Fruit fly (Drosophila melanogaster) whole organism, embryonic: ENCODE data around the gene CG34357.

Experiments used
- ATbp ChIP-seq: fragments of 200-800 bp; sonication (Bioruptor generic); optimal IDR thresholded peaks from 2 replicates; lab custom pipeline; 2017; ENCODE audit warnings: missing biosample characterization, mild to moderate bottlenecking, missing genetic modification characterization, missing genetic modification reagents
- Blimp-1 ChIP-seq: fragments of 200-800 bp; sonication (Bioruptor generic); optimal IDR thresholded peaks from 3 replicates; lab custom pipeline; 2018; ENCODE audit warnings: missing biosample characterization, missing genetic modification characterization, mild to moderate bottlenecking, moderate library complexity, missing genetic modification reagents
- BtbVII ChIP-seq: fragments of 200-800 bp; sonication (Bioruptor generic); optimal IDR thresholded peaks from 3 replicates; lab custom pipeline; 2017; ENCODE audit warnings: missing biosample characterization, mild to moderate bottlenecking, missing genetic modification characterization
- CG11504 ChIP-seq: fragments of 200-800 bp; sonication (Bioruptor generic); optimal IDR thresholded peaks from 3 replicates; lab custom pipeline; 2019; ENCODE audit warnings: missing biosample characterization, mild to moderate bottlenecking, missing genetic modification characterization, moderate library complexity
- CG12769 ChIP-seq: fragments of 200-800 bp; sonication (Bioruptor generic); optimal IDR thresholded peaks from 2 replicates; lab custom pipeline; 2019; ENCODE audit warnings: missing biosample characterization, mild to moderate bottlenecking, missing genetic modification characterization, moderate library complexity
- CG13775 ChIP-seq: fragments of 200-800 bp; sonication (Bioruptor generic); optimal IDR thresholded peaks from 3 replicates; lab custom pipeline; 2017; ENCODE audit warnings: missing biosample characterization, mild to moderate bottlenecking, missing genetic modification characterization
- CG15514 ChIP-seq: fragments of 200-800 bp; sonication (Bioruptor generic); optimal IDR thresholded peaks from 3 replicates; lab custom pipeline; 2017; ENCODE audit warnings: missing biosample characterization, missing genetic modification characterization, mild to moderate bottlenecking, moderate library complexity, missing genetic modification reagents
- CG2120 ChIP-seq: fragments of 200-800 bp; sonication (Bioruptor generic); optimal IDR thresholded peaks from 3 replicates; lab custom pipeline; 2016; ENCODE audit warnings: missing biosample characterization, missing genetic modification characterization
- CG2129 ChIP-seq: fragments of 200-800 bp; sonication (Bioruptor generic); IDR thresholded peaks from 2 replicates; pipeline ENCODE4 v1.3.6; 2022; ENCODE audit warnings: missing biosample characterization, missing genetic modification characterization; ENCODE audit not compliant: partially characterized antibody
- CG2199 ChIP-seq: fragments of 200-800 bp; sonication (Bioruptor generic); IDR thresholded peaks from 3 replicates; pipeline ENCODE4 v1.3.6; 2022; ENCODE audit warnings: missing biosample characterization, missing genetic modification characterization
- CG2678 ChIP-seq: fragments of 200-800 bp; sonication (Bioruptor generic); optimal IDR thresholded peaks from 3 replicates; lab custom pipeline; 2019; ENCODE audit warnings: missing biosample characterization, mild to moderate bottlenecking, missing genetic modification characterization, moderate library complexity
- CG2712 ChIP-seq: fragments of 200-800 bp; optimal IDR thresholded peaks from 3 replicates; lab custom pipeline; 2019; ENCODE audit warnings: missing biosample characterization, mild to moderate bottlenecking, missing genetic modification characterization, moderate library complexity
- CG3407 ChIP-seq: fragments of 200-800 bp; sonication (Bioruptor generic); optimal IDR thresholded peaks from 2 replicates; lab custom pipeline; 2018; ENCODE audit warnings: missing biosample characterization, mild to moderate bottlenecking, missing genetic modification characterization
- CG3995 ChIP-seq: fragments of 200-800 bp; sonication (Bioruptor generic); optimal IDR thresholded peaks from 3 replicates; lab custom pipeline; 2016; ENCODE audit warnings: missing biosample characterization, missing genetic modification characterization
- CG4328 ChIP-seq: fragments of 200-800 bp; sonication (Bioruptor generic); optimal IDR thresholded peaks from 3 replicates; lab custom pipeline; 2017; ENCODE audit warnings: missing biosample characterization, missing genetic modification reagents, missing genetic modification characterization
- CG4854 ChIP-seq: fragments of 200-800 bp; sonication (Bioruptor generic); optimal IDR thresholded peaks from 2 replicates; lab custom pipeline; 2016; ENCODE audit warnings: missing biosample characterization, missing genetic modification characterization, inconsistent platforms
- CG6175 ChIP-seq: fragments of 200-800 bp; sonication (Bioruptor generic); IDR thresholded peaks from 3 replicates; pipeline ENCODE4 v1.3.6; 2022; ENCODE audit warnings: missing biosample characterization, missing genetic modification characterization
- CG7271 ChIP-seq: fragments of 200-800 bp; sonication (Bioruptor generic); optimal IDR thresholded peaks from 2 replicates; lab custom pipeline; 2018; ENCODE audit warnings: missing biosample characterization, mild to moderate bottlenecking, missing genetic modification characterization, moderate library complexity
- CG8924 ChIP-seq: fragments of 200-800 bp; optimal IDR thresholded peaks from 3 replicates; lab custom pipeline; 2019; ENCODE audit warnings: missing biosample characterization, mild to moderate bottlenecking, missing genetic modification characterization, moderate library complexity
- D19A ChIP-seq: fragments of 200-800 bp; optimal IDR thresholded peaks from 3 replicates; lab custom pipeline; 2019; ENCODE audit warnings: missing biosample characterization, mild to moderate bottlenecking, missing genetic modification characterization, moderate library complexity
- Ets65A ChIP-seq: fragments of 200-800 bp; sonication (Bioruptor generic); peaks from one replicate; lab custom pipeline; 2016; ENCODE audit warnings: missing biosample characterization, missing genetic modification characterization
- Hey ChIP-seq: fragments of 200-800 bp; sonication (Bioruptor generic); optimal IDR thresholded peaks from 3 replicates; lab custom pipeline; 2018; ENCODE audit warnings: missing biosample characterization, mild to moderate bottlenecking, missing genetic modification characterization
- Hmr ChIP-seq: fragments of 200-800 bp; sonication (Bioruptor generic); optimal IDR thresholded peaks from 3 replicates; lab custom pipeline; 2017; ENCODE audit warnings: mild to moderate bottlenecking, missing biosample characterization, missing genetic modification reagents, missing genetic modification characterization
- Hsf ChIP-seq: fragments of 200-800 bp; sonication (Bioruptor generic); optimal IDR thresholded peaks from 3 replicates; lab custom pipeline; 2016; ENCODE audit warnings: missing biosample characterization, missing genetic modification characterization
- Sry-β ChIP-seq: fragments of 200-800 bp; sonication (Bioruptor generic); optimal IDR thresholded peaks from 2 replicates; lab custom pipeline; 2018; ENCODE audit warnings: missing biosample characterization, mild to moderate bottlenecking, missing genetic modification characterization, moderate library complexity
- ara ChIP-seq: fragments of 200-800 bp; sonication (Bioruptor generic); IDR thresholded peaks from 2 replicates; pipeline ENCODE4 v1.3.6; 2022; ENCODE audit warnings: missing biosample characterization, missing genetic modification characterization
- cad ChIP-seq: fragments of >200 bp; optimal IDR thresholded peaks from 2 replicates; lab custom pipeline; 2017; ENCODE audit warnings: missing biosample characterization, missing genetic modification characterization
- caup ChIP-seq: fragments of 200-800 bp; sonication (Bioruptor generic); optimal IDR thresholded peaks from 3 replicates; lab custom pipeline; 2017; ENCODE audit warnings: missing biosample characterization, mild to moderate bottlenecking, missing genetic modification characterization, moderate library complexity; ENCODE audit not compliant: severe bottlenecking
- cwo ChIP-seq: fragments of 200-800 bp; sonication (Bioruptor generic); optimal IDR thresholded peaks from 3 replicates; lab custom pipeline; 2017; ENCODE audit warnings: missing biosample characterization, missing genetic modification characterization, mild to moderate bottlenecking, moderate library complexity, missing genetic modification reagents
- dan ChIP-seq: fragments of 200-800 bp; sonication (Bioruptor generic); IDR thresholded peaks from 2 replicates; pipeline ENCODE4 v1.3.6; 2022; ENCODE audit warnings: missing biosample characterization, missing genetic modification characterization
- dmrt11E ChIP-seq: fragments of 200-800 bp; sonication (Bioruptor generic); optimal IDR thresholded peaks from 3 replicates; lab custom pipeline; 2018; ENCODE audit warnings: missing biosample characterization, mild to moderate bottlenecking, missing genetic modification characterization, moderate library complexity
- ftz-f1 ChIP-seq: fragments of 200-800 bp; sonication (Bioruptor generic); optimal IDR thresholded peaks from 2 replicates; lab custom pipeline; 2016; ENCODE audit warnings: missing biosample characterization, missing genetic modification characterization
- gsb-n ChIP-seq: fragments of 200-800 bp; sonication (Bioruptor generic); optimal IDR thresholded peaks from 3 replicates; lab custom pipeline; 2018; ENCODE audit warnings: missing biosample characterization, mild to moderate bottlenecking, missing genetic modification characterization
- lab ChIP-seq: fragments of 200-800 bp; sonication (Bioruptor generic); optimal IDR thresholded peaks from 3 replicates; lab custom pipeline; 2017; ENCODE audit warnings: missing biosample characterization, missing genetic modification characterization, mild to moderate bottlenecking, moderate library complexity, missing genetic modification reagents
- lilli ChIP-seq: fragments of 200-800 bp; sonication (Bioruptor generic); optimal IDR thresholded peaks from 3 replicates; lab custom pipeline; 2016; ENCODE audit warnings: missing biosample characterization, missing genetic modification characterization
- mld ChIP-seq: fragments of 200-800 bp; sonication (Bioruptor generic); IDR thresholded peaks from 3 replicates; pipeline ENCODE4 v1.3.6; 2022; ENCODE audit warnings: missing biosample characterization, missing genetic modification characterization; ENCODE audit not compliant: partially characterized antibody
- nom ChIP-seq: fragments of 200-800 bp; sonication (Bioruptor generic); optimal IDR thresholded peaks from 2 replicates; lab custom pipeline; 2017; ENCODE audit warnings: missing biosample characterization, missing genetic modification characterization, mild to moderate bottlenecking, moderate library complexity, missing genetic modification reagents
- oc ChIP-seq: fragments of 200-800 bp; sonication (Bioruptor generic); optimal IDR thresholded peaks from 2 replicates; lab custom pipeline; 2018; ENCODE audit warnings: missing biosample characterization, mild to moderate bottlenecking, missing genetic modification characterization, moderate library complexity
- otp ChIP-seq: fragments of 200-800 bp; sonication (Bioruptor generic); IDR thresholded peaks from 3 replicates; pipeline ENCODE4, ENCODE4 v1.3.6; 2022; ENCODE audit warnings: missing biosample characterization, missing genetic modification characterization
- run ChIP-seq: fragments of 200-800 bp; sonication (Bioruptor generic); optimal IDR thresholded peaks from 3 replicates; lab custom pipeline; 2018; ENCODE audit warnings: missing biosample characterization, mild to moderate bottlenecking, missing genetic modification characterization
- sim ChIP-seq: fragments of 200-800 bp; sonication (Bioruptor generic); IDR thresholded peaks from 2 replicates; pipeline ENCODE4 v1.3.6; 2022; ENCODE audit warnings: missing biosample characterization, missing genetic modification characterization
- sug ChIP-seq: fragments of 200-800 bp; optimal IDR thresholded peaks from 2 replicates; lab custom pipeline; 2019; ENCODE audit warnings: missing biosample characterization, mild to moderate bottlenecking, missing genetic modification characterization, moderate library complexity
- tio ChIP-seq: fragments of 200-800 bp; sonication (Bioruptor generic); optimal IDR thresholded peaks from 2 replicates; lab custom pipeline; 2017; ENCODE audit warnings: missing biosample characterization, missing genetic modification characterization, inconsistent platforms
- twi ChIP-seq: fragments of 200-800 bp; optimal IDR thresholded peaks from 2 replicates; lab custom pipeline; 2019; ENCODE audit warnings: missing biosample characterization, mild to moderate bottlenecking, missing genetic modification characterization, moderate library complexity
- yki ChIP-seq: fragments of >200 bp; optimal IDR thresholded peaks from 3 replicates; lab custom pipeline; 2018
- zen ChIP-seq: fragments of 200-800 bp; sonication (Bioruptor generic); optimal IDR thresholded peaks from 3 replicates; lab custom pipeline; 2018; ENCODE audit warnings: missing biosample characterization, mild to moderate bottlenecking, missing genetic modification characterization, moderate library complexity

CG34357 gene

dm6 chr3R:4458272-4458671 is 99.6 kb downstream of the CG34357 start:
- peak; percentile 86 for TF ChIP-seq cad (GFP tag; lab: Kevin White, UChicago)
- no peak for TF ChIP-seq CG4854 (GFP tag; lab: Kevin White, UChicago)
- TF ChIP-seq CG7271 (tag; lab: Kevin White, UChicago), result peak; percentile 8
- TF ChIP-seq CG8924, result no peak
- no peak for TF ChIP-seq twi (tag; lab: Kevin White, UChicago)
- no peak for TF ChIP-seq gsb-n (tag; lab: Kevin White, UChicago)
- no peak for TF ChIP-seq mld (GFP tag; lab: Robert Waterston, UW)
- no peak for TF ChIP-seq run (tag; lab: Kevin White, UChicago)
- no peak for TF ChIP-seq Sry-β (GFP tag; lab: Kevin White, UChicago)
- TF ChIP-seq zen (tag; lab: Kevin White, UChicago), result peak; percentile 88

DNA sequence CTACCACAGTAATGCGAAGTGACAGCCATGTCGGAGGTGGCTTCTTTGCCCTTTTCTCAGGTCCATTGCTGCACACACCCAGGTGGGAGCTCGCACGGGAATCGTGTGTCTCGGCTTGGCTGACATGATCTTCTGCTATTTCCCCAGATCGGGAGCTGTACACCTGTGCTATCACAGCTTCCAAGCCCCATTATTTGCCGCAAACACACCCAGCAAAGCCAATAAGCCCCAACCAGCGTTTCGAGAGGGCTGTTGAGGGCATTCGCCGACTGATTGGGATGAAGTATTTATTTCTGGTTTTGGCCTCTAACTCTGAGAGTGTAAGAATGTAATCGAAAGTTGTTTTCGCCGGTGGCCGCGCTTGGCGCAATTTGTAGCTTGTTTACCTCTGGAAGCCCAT is 100.2 kb downstream of the CG34357 start:
- no peak for TF ChIP-seq sim (GFP tag; lab: Robert Waterston, UW)
- TF ChIP-seq otp (GFP tag; lab: Robert Waterston, UW), result 0 out of 3 replicates have a peak, but pooled peaks have one; percentile 14
- TF ChIP-seq Blimp-1, result peak; percentile 30
- TF ChIP-seq CG2678, result no peak
- TF ChIP-seq Hmr (GFP tag; lab: Kevin White, UChicago), result peak; percentile 21
- TF ChIP-seq CG12769 (tag; lab: Kevin White, UChicago), result peak; percentile 2
- no peak for TF ChIP-seq oc (tag; lab: Kevin White, UChicago)
- peak; percentile 81 for TF ChIP-seq Ets65A (GFP tag; lab: Kevin White, UChicago)
- peak; percentile 16 for TF ChIP-seq CG3407 (GFP tag; lab: Kevin White, UChicago)
- TF ChIP-seq CG15514, result peak; percentile 22
- TF ChIP-seq Hsf (GFP tag; lab: Kevin White, UChicago), result no peak
- TF ChIP-seq ATbp (GFP tag; lab: Kevin White, UChicago), result peak; percentile 16
- peak; percentile 41 for TF ChIP-seq lab (GFP tag; lab: Kevin White, UChicago)

- TF ChIP-seq yki (lab: Kevin White, UChicago) (peak; percentile 93), tio (GFP tag; lab: Kevin White, UChicago) (no peak), CG2129 (GFP tag; lab: Robert Waterston, UW) (no peak), CG2712 (tag; lab: Kevin White, UChicago) (peak; percentile 27), caup (peak; percentile 4), CG6175 (GFP tag; lab: Robert Waterston, UW) (peak; percentile 97), CG2199 (0 out of 3 replicates have a peak, but pooled peaks have one; percentile 16), lilli (GFP tag; lab: Kevin White, UChicago) (peak; percentile 9), nom (GFP tag; lab: Kevin White, UChicago) (peak; percentile 76), D19A (tag; lab: Kevin White, UChicago) (no peak), cwo (peak; percentile 15), Hey (peak; percentile 1), ara (GFP tag; lab: Robert Waterston, UW) (peak; percentile 41; the same call in 1 of the 2 replicates), BtbVII (GFP tag; lab: Kevin White, UChicago) (peak; percentile 57), CG13775 (no peak), CG3995 (GFP tag; lab: Kevin White, UChicago) (peak; percentile 62), CG4328 (GFP tag; lab: Kevin White, UChicago) (no peak), sug (tag; lab: Kevin White, UChicago) (peak; percentile 58), dmrt11E (tag; lab: Kevin White, UChicago) (no peak), dan (GFP tag; lab: Robert Waterston, UW) (no peak), CG11504 (tag; lab: Kevin White, UChicago) (peak; percentile 86), CG2120 (GFP tag; lab: Kevin White, UChicago) (peak; percentile 7), ftz-f1 (GFP tag; lab: Kevin White, UChicago) (peak; percentile 32)
These were observed 104.5 kb downstream of the CG34357 start for dm6 chr3R:4453213-4453956.
